Fruit fly (Drosophila melanogaster): ENCODE measurements around the gene CG12065.

dm6 chrX:8627171-8627570 lies 53.1 kb downstream of the CG12065 start:
- TF ChIP-seq Pif1B (GFP tag; optimal IDR thresholded peaks at IDR 0.05) = no peak
- TF ChIP-seq gl (tag; optimal IDR thresholded peaks at IDR 0.05) = no peak
- no peak for TF ChIP-seq Snoo (tag; optimal IDR thresholded peaks at IDR 0.05)
- no peak for TF ChIP-seq CG4496 (GFP tag; IDR thresholded peaks at IDR 0.05)
- TF ChIP-seq CG15710 (tag; optimal IDR thresholded peaks at IDR 0.05) = no peak
- no peak for TF ChIP-seq CG8159 (tag; optimal IDR thresholded peaks at IDR 0.05)
- no peak for TF ChIP-seq EcR (GFP tag; optimal IDR thresholded peaks at IDR 0.05)
- TF ChIP-seq CG17806 (tag; optimal IDR thresholded peaks at IDR 0.05) = no peak
- no peak for TF ChIP-seq CG8301 (tag; optimal IDR thresholded peaks at IDR 0.05)
- no peak for TF ChIP-seq CG9948 (tag; optimal IDR thresholded peaks at IDR 0.05)
- TF ChIP-seq CG10348 (GFP tag; IDR thresholded peaks at IDR 0.05) = no peak
- no peak for TF ChIP-seq Pif1A (GFP tag; optimal IDR thresholded peaks at IDR 0.05)
- TF ChIP-seq D1 (tag; optimal IDR thresholded peaks at IDR 0.05) = no peak
- TF ChIP-seq CG14655 (GFP tag; optimal IDR thresholded peaks at IDR 0.05) = no peak
